Worm (Caenorhabditis elegans) whole organism, L4 larva: ENCODE measurements around the gene npr-2.
A peak's percentile ranks its signal among the peaks of the same experiment; 100 is the strongest.

ENCODE experiments used
- F10B5.3 ChIP-seq: sonication (generic microtip); optimal IDR thresholded peaks from 2 replicates; lab custom pipeline; 2016; ENCODE audit warnings: mild to moderate bottlenecking, missing genetic modification characterization, missing compliant biosample characterization
- F26F4.8 ChIP-seq: fragments of 200-800 bp; sonication (Bioruptor generic); conservative IDR thresholded peaks from 2 replicates; pipeline ENCODE4 v1.3.6; 2022; ENCODE audit warnings: missing genetic modification characterization, missing compliant biosample characterization
- F37D6.2 ChIP-seq: sonication (generic microtip); optimal IDR thresholded peaks from 2 replicates; lab custom pipeline; 2016; ENCODE audit warnings: mild to moderate bottlenecking, missing genetic modification characterization, missing compliant biosample characterization
- T26A8.4 ChIP-seq: fragments of 200-800 bp; sonication (Bioruptor generic); IDR thresholded peaks from 2 replicates; pipeline ENCODE4 v1.3.6; 2022; ENCODE audit warnings: missing genetic modification characterization, missing compliant biosample characterization
- Y105C5A.15 ChIP-seq: fragments of 200-800 bp; sonication (Bioruptor generic); IDR thresholded peaks from 2 replicates; pipeline ENCODE4 v1.3.6; 2022; ENCODE audit warnings: missing genetic modification characterization, missing compliant biosample characterization
- Y5F2A.4 ChIP-seq: fragments of 200-800 bp; sonication (Bioruptor generic); optimal IDR thresholded peaks from 2 replicates; lab custom pipeline; 2018; ENCODE audit warnings: mild to moderate bottlenecking, missing genetic modification characterization, missing compliant biosample characterization
- Y75B8A.6 ChIP-seq: fragments of 200-800 bp; sonication (Bioruptor generic); IDR thresholded peaks from 2 replicates; pipeline ENCODE4 v1.3.6; 2022; ENCODE audit warnings: missing genetic modification reagents, missing genetic modification characterization, missing compliant biosample characterization
- ZK337.2 ChIP-seq: fragments of 200-800 bp; sonication (Bioruptor generic); IDR thresholded peaks from 2 replicates; pipeline ENCODE4 v1.3.6; 2022; ENCODE audit warnings: missing genetic modification reagents, missing genetic modification characterization, missing compliant biosample characterization
- ZK546.5 ChIP-seq, 2 experiments: sonication (generic microtip); optimal IDR thresholded peaks; 2 replicates each; lab custom pipeline; 2017; ENCODE audit warnings: missing biosample characterization in 2 of 2, missing genetic modification characterization in 2 of 2
- arid-1 ChIP-seq: fragments of 200-800 bp; sonication (Bioruptor generic); conservative IDR thresholded peaks from 2 replicates; pipeline ENCODE4 v1.3.6; 2022; ENCODE audit warnings: missing genetic modification reagents, missing genetic modification characterization, missing compliant biosample characterization
- ceh-20 ChIP-seq: fragments of 200-800 bp; sonication (Bioruptor generic); IDR thresholded peaks from 2 replicates; pipeline ENCODE4 v1.3.6; 2022; ENCODE audit warnings: missing genetic modification reagents, missing genetic modification characterization, missing compliant biosample characterization
- ceh-28 ChIP-seq: fragments of 150-350 bp; optimal IDR thresholded peaks from 2 replicates; lab custom pipeline; 2014; ENCODE audit warnings: missing biosample characterization, missing genetic modification reagents, missing genetic modification characterization
- ceh-62 ChIP-seq: sonication (generic microtip); optimal IDR thresholded peaks from 2 replicates; lab custom pipeline; 2017; ENCODE audit warnings: missing biosample characterization, missing genetic modification characterization
- ceh-82 ChIP-seq: sonication (generic microtip); optimal IDR thresholded peaks from 2 replicates; lab custom pipeline; 2017; ENCODE audit warnings: missing biosample characterization, missing genetic modification characterization
- ces-1 ChIP-seq: fragments of 150-350 bp; sonication (generic microtip); optimal IDR thresholded peaks from 4 replicates; lab custom pipeline; 2014; ENCODE audit warnings: missing biosample characterization, missing genetic modification reagents, missing genetic modification characterization
- cey-2 ChIP-seq: sonication (generic microtip); optimal IDR thresholded peaks from 3 replicates; lab custom pipeline; 2017; ENCODE audit warnings: missing genetic modification characterization, mild to moderate bottlenecking, missing compliant biosample characterization, antibody characterized with exemption, borderline replicate concordance; ENCODE audit not compliant: insufficient read depth
- ctbp-1 ChIP-seq: fragments of 200-800 bp; sonication (Bioruptor generic); IDR thresholded peaks from 2 replicates; pipeline ENCODE4 v1.3.6; 2022; ENCODE audit warnings: missing genetic modification reagents, missing genetic modification characterization, missing compliant biosample characterization
- daf-19 ChIP-seq: fragments of 200-800 bp; sonication (Bioruptor generic); conservative IDR thresholded peaks from 2 replicates; pipeline ENCODE4 v1.3.6; 2022; ENCODE audit warnings: missing genetic modification characterization, missing compliant biosample characterization
- daf-8 ChIP-seq: fragments of 200-800 bp; sonication (Bioruptor generic); IDR thresholded peaks from 2 replicates; pipeline ENCODE4 v1.3.6; 2022; ENCODE audit warnings: missing genetic modification characterization, missing compliant biosample characterization
- dmd-9 ChIP-seq: fragments of 200-800 bp; sonication (Bioruptor generic); IDR thresholded peaks from 2 replicates; pipeline ENCODE4 v1.3.6; 2022; ENCODE audit warnings: missing genetic modification reagents, missing genetic modification characterization, missing compliant biosample characterization
- dve-1 ChIP-seq: sonication (generic microtip); optimal IDR thresholded peaks from 2 replicates; lab custom pipeline; 2017; ENCODE audit warnings: antibody characterized with exemption, mild to moderate bottlenecking, missing genetic modification characterization, missing compliant biosample characterization; ENCODE audit not compliant: insufficient read depth
- egl-43 ChIP-seq: fragments of 200-800 bp; sonication (Bioruptor generic); IDR thresholded peaks from 2 replicates; pipeline ENCODE4 v1.3.6; 2022; ENCODE audit warnings: missing genetic modification reagents, missing genetic modification characterization, missing compliant biosample characterization
- hlh-11 ChIP-seq: fragments of 200-800 bp; sonication (Bioruptor generic); optimal IDR thresholded peaks from 2 replicates; lab custom pipeline; 2018; ENCODE audit warnings: mild to moderate bottlenecking, missing genetic modification characterization, missing compliant biosample characterization
- hlh-30 ChIP-seq: sonication (generic microtip); optimal IDR thresholded peaks from 2 replicates; lab custom pipeline; 2017; ENCODE audit warnings: antibody characterized with exemption, mild to moderate bottlenecking, missing genetic modification characterization, missing compliant biosample characterization; ENCODE audit not compliant: insufficient read depth
- hmg-1.1 ChIP-seq: fragments of 200-800 bp; sonication (Bioruptor generic); IDR thresholded peaks from 2 replicates; pipeline ENCODE4 v1.3.6; 2022; ENCODE audit warnings: missing genetic modification reagents, missing genetic modification characterization, missing compliant biosample characterization
- jun-1 ChIP-seq: fragments of 150-350 bp; optimal IDR thresholded peaks from 2 replicates; lab custom pipeline; 2014; ENCODE audit warnings: missing biosample characterization, missing genetic modification reagents, missing genetic modification characterization
- lim-7 ChIP-seq: fragments of 200-800 bp; sonication (Bioruptor generic); IDR thresholded peaks from 2 replicates; pipeline ENCODE4 v1.3.6; 2022; ENCODE audit warnings: missing genetic modification characterization, missing compliant biosample characterization
- lin-1 ChIP-seq: fragments of 200-800 bp; sonication (Bioruptor generic); IDR thresholded peaks from 2 replicates; pipeline ENCODE4 v1.3.6; 2022; ENCODE audit warnings: missing genetic modification reagents, missing genetic modification characterization, missing compliant biosample characterization
- lin-13 ChIP-seq: fragments of 150-350 bp; optimal IDR thresholded peaks from 2 replicates; lab custom pipeline; 2014; ENCODE audit warnings: missing biosample characterization, missing genetic modification reagents, missing genetic modification characterization
- lin-15B ChIP-seq: fragments of 150-350 bp; sonication (generic microtip); optimal IDR thresholded peaks from 3 replicates; lab custom pipeline; 2014; ENCODE audit warnings: missing biosample characterization, missing genetic modification characterization
- lin-38 ChIP-seq: fragments of 200-800 bp; sonication (Bioruptor generic); IDR thresholded peaks from 2 replicates; pipeline ENCODE4 v1.3.6; 2022; ENCODE audit warnings: missing genetic modification reagents, missing genetic modification characterization, missing compliant biosample characterization
- madf-9 ChIP-seq: fragments of 200-800 bp; sonication (Bioruptor generic); conservative IDR thresholded peaks from 2 replicates; pipeline ENCODE4 v1.3.6; 2022; ENCODE audit warnings: missing genetic modification reagents, missing genetic modification characterization, missing compliant biosample characterization
- mdt-29 ChIP-seq: fragments of 200-800 bp; sonication (Bioruptor generic); IDR thresholded peaks from 2 replicates; pipeline ENCODE4 v1.3.6; 2022; ENCODE audit warnings: missing genetic modification reagents, missing genetic modification characterization, missing compliant biosample characterization
- nhr-102 ChIP-seq: sonication (generic microtip); optimal IDR thresholded peaks from 2 replicates; lab custom pipeline; 2016; ENCODE audit warnings: mild to moderate bottlenecking, missing genetic modification characterization, moderate library complexity, missing compliant biosample characterization
- nhr-11 ChIP-seq: fragments of 150-350 bp; optimal IDR thresholded peaks from 2 replicates; lab custom pipeline; 2014; ENCODE audit warnings: missing biosample characterization, missing genetic modification characterization
- nhr-111 ChIP-seq: fragments of 200-800 bp; sonication (Bioruptor generic); optimal IDR thresholded peaks from 2 replicates; lab custom pipeline; 2018; ENCODE audit warnings: mild to moderate bottlenecking, missing genetic modification characterization, missing compliant biosample characterization
- nhr-25 ChIP-seq: sonication (generic microtip); optimal IDR thresholded peaks from 2 replicates; lab custom pipeline; 2017; ENCODE audit warnings: missing genetic modification characterization, mild to moderate bottlenecking, missing compliant biosample characterization, antibody characterized with exemption, moderate library complexity, borderline replicate concordance; ENCODE audit not compliant: insufficient read depth
- nhr-42 ChIP-seq: fragments of 200-800 bp; sonication (Bioruptor generic); IDR thresholded peaks from 2 replicates; pipeline ENCODE4 v1.3.6; 2022; ENCODE audit warnings: missing genetic modification characterization, missing compliant biosample characterization
- php-3 ChIP-seq: fragments of 200-800 bp; sonication (Bioruptor generic); IDR thresholded peaks from 2 replicates; pipeline ENCODE4 v1.3.6; 2022; ENCODE audit warnings: missing genetic modification reagents, missing genetic modification characterization, missing compliant biosample characterization
- spr-1 ChIP-seq: sonication (generic microtip); optimal IDR thresholded peaks from 2 replicates; lab custom pipeline; 2016; ENCODE audit warnings: mild to moderate bottlenecking, missing genetic modification characterization, missing compliant biosample characterization
- tag-97 ChIP-seq: fragments of 200-800 bp; sonication (Bioruptor generic); IDR thresholded peaks from 2 replicates; pipeline ENCODE4 v1.3.6; 2022; ENCODE audit warnings: missing genetic modification characterization, missing compliant biosample characterization
- unc-39 ChIP-seq: sonication (generic microtip); optimal IDR thresholded peaks from 2 replicates; lab custom pipeline; 2017; ENCODE audit warnings: missing biosample characterization, missing genetic modification characterization
- vab-7 ChIP-seq: fragments of 200-800 bp; sonication (Bioruptor generic); IDR thresholded peaks from 2 replicates; pipeline ENCODE4 v1.3.6; 2022; ENCODE audit warnings: missing genetic modification reagents, missing genetic modification characterization, missing compliant biosample characterization
- zfp-3 ChIP-seq: fragments of 200-800 bp; sonication (Bioruptor generic); conservative IDR thresholded peaks from 2 replicates; pipeline ENCODE4 v1.3.6; 2022; ENCODE audit warnings: missing genetic modification reagents, missing genetic modification characterization, missing compliant biosample characterization
- zip-11 ChIP-seq: fragments of 200-800 bp; sonication (Bioruptor generic); IDR thresholded peaks from 2 replicates; pipeline ENCODE4 v1.3.6; 2022; ENCODE audit warnings: missing genetic modification characterization, missing compliant biosample characterization
- zip-2 ChIP-seq: fragments of 150-350 bp; optimal IDR thresholded peaks from 2 replicates; lab custom pipeline; 2014; ENCODE audit warnings: missing biosample characterization, missing genetic modification characterization

Gene npr-2

ce11 chrIV:9527002-9527401 lies 52.9 kb downstream of the npr-2 start (continued):
- TF ChIP-seq lin-38 (GFP tag; lab: Robert Waterston, UW): no peak
- TF ChIP-seq F10B5.3 (tag; lab: Kevin White, UChicago): no peak
- TF ChIP-seq ceh-82 (tag; lab: Kevin White, UChicago): no peak
- TF ChIP-seq nhr-102 (tag; lab: Kevin White, UChicago): no peak
- TF ChIP-seq daf-19 (GFP tag; lab: Robert Waterston, UW): no peak
- peak; percentile 52 for TF ChIP-seq hlh-11 (tag; lab: Kevin White, UChicago)
- TF ChIP-seq egl-43 (GFP tag; lab: Robert Waterston, UW): no peak
- no peak for TF ChIP-seq ZK337.2 (GFP tag; lab: Robert Waterston, UW)
- no peak for TF ChIP-seq F37D6.2 (tag; lab: Kevin White, UChicago)
- no peak for TF ChIP-seq nhr-11 (tag; lab: Kevin White, UChicago)
- TF ChIP-seq nhr-42 (GFP tag; lab: Robert Waterston, UW): no peak
- TF ChIP-seq php-3 (GFP tag; lab: Robert Waterston, UW): no peak
- TF ChIP-seq ces-1: no peak
- TF ChIP-seq lin-15B (tag; lab: Kevin White, UChicago): no peak
- TF ChIP-seq F26F4.8 (GFP tag; lab: Robert Waterston, UW): no peak
- TF ChIP-seq ZK546.5 (tag; optimal IDR thresholded peaks at IDR 0.05; lab: Kevin White, UChicago): no peak
- TF ChIP-seq Y105C5A.15 (GFP tag; lab: Robert Waterston, UW): no peak
- no peak for TF ChIP-seq hlh-30 (tag; lab: Kevin White, UChicago)
- no peak for TF ChIP-seq ceh-62

ce11 chrIV:9525682-9526416 lies 54.1 kb downstream of the npr-2 start, which contains the start of gene elo-1:
elo-1 (plus strand) TSS chrIV:9526366.
- no peak for TF ChIP-seq daf-8 (GFP tag; lab: Robert Waterston, UW)
- TF ChIP-seq lim-7 (GFP tag; lab: Robert Waterston, UW): no peak
- TF ChIP-seq ZK337.2 (GFP tag; lab: Robert Waterston, UW): no peak
- TF ChIP-seq vab-7 (GFP tag; lab: Robert Waterston, UW): no peak
- peak; percentile 31 for TF ChIP-seq hlh-30 (tag; lab: Kevin White, UChicago)
- TF ChIP-seq nhr-42 (GFP tag; lab: Robert Waterston, UW): no peak
- TF ChIP-seq ctbp-1 (GFP tag; lab: Robert Waterston, UW): no peak
- no peak for TF ChIP-seq F26F4.8 (GFP tag; lab: Robert Waterston, UW)
- TF ChIP-seq T26A8.4: no peak
- no peak for TF ChIP-seq Y75B8A.6 (GFP tag; lab: Robert Waterston, UW)
- peak; percentile 49; the same call in 1 of the 2 replicates for TF ChIP-seq mdt-29 (GFP tag; lab: Robert Waterston, UW)
- TF ChIP-seq madf-9 (GFP tag; lab: Robert Waterston, UW): 0 out of 2 replicates have a peak, but pooled peaks have one; percentile 12
- no peak for TF ChIP-seq lin-15B (tag; lab: Kevin White, UChicago)
- TF ChIP-seq nhr-25 (tag; lab: Kevin White, UChicago): peak; percentile 11
- no peak for TF ChIP-seq nhr-111 (GFP tag; lab: Kevin White, UChicago)
- TF ChIP-seq arid-1 (GFP tag; lab: Robert Waterston, UW): no peak
- no peak for TF ChIP-seq lin-1 (GFP tag; lab: Robert Waterston, UW)
- TF ChIP-seq cey-2: no peak
- no peak for TF ChIP-seq ceh-20 (GFP tag; lab: Robert Waterston, UW)
- no peak for TF ChIP-seq zip-2 (tag; lab: Kevin White, UChicago)
- TF ChIP-seq Y5F2A.4 (GFP tag; lab: Kevin White, UChicago): no peak
- no peak for TF ChIP-seq spr-1 (tag; lab: Kevin White, UChicago)
- peak; percentile 78 for TF ChIP-seq dve-1 (tag; lab: Kevin White, UChicago)
- TF ChIP-seq ceh-28 (tag; lab: Kevin White, UChicago): no peak
- no peak for TF ChIP-seq Y105C5A.15 (GFP tag; lab: Robert Waterston, UW)
- TF ChIP-seq dmd-9 (GFP tag; lab: Robert Waterston, UW): no peak
- TF ChIP-seq hmg-1.1 (GFP tag; lab: Robert Waterston, UW): 0 out of 2 replicates have a peak, but pooled peaks have one; percentile 42
- no peak for TF ChIP-seq egl-43 (GFP tag; lab: Robert Waterston, UW)
- no peak for TF ChIP-seq zip-11 (GFP tag; lab: Robert Waterston, UW)
- TF ChIP-seq ces-1: no peak
- TF ChIP-seq tag-97 (GFP tag; lab: Robert Waterston, UW): no peak
- TF ChIP-seq unc-39 (tag; lab: Kevin White, UChicago): no peak
- no peak for TF ChIP-seq ceh-62
- TF ChIP-seq lin-13 (GFP tag; lab: Kevin White, UChicago): no peak
- 0 out of 2 replicates have a peak, but pooled peaks have one; percentile 30 for TF ChIP-seq zfp-3
- no peak for TF ChIP-seq jun-1 (tag; lab: Kevin White, UChicago)
